Worm (Caenorhabditis elegans): ENCODE data around the gene F36G9.3.

DNA sequence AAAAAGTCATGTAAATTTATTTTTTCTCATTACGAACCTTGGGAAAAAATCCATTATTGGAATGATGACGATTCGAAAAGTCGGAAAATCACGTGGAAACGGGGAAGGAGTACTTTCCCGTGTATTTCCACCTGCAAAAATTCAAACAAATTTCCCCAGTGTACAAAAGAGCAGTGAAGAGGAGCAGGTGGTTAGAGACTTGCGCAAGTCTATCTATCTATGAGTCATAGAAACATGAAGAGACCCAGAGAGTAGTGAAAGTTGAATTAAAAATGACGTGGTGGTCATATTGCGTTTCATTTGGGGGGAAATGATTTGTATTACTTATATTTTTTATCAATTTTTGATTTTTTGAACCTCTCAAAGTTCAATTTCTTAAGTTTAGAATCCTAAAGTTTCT is 43.2 kb downstream of the F36G9.3 start, which contains the start of gene nhr-50:
- TF ChIP-seq F55B11.4 (tag; optimal IDR thresholded peaks at IDR 0.05; ENCODE audit: borderline replicate concordance, insufficient read depth) (no peak), hsf-1 (GFP tag; IDR thresholded peaks at IDR 0.05) (no peak), lin-35 (GFP tag; optimal IDR thresholded peaks at IDR 0.05) (no peak), ceh-79 (tag; optimal IDR thresholded peaks at IDR 0.05) (no peak), madf-3 (GFP tag; IDR thresholded peaks at IDR 0.05) (no peak), unc-130 (GFP tag; optimal IDR thresholded peaks at IDR 0.05) (no peak), tbp1 (GFP tag; optimal IDR thresholded peaks at IDR 0.05) (no peak), F33H1.4 (GFP tag; IDR thresholded peaks at IDR 0.05) (no peak), pha-4 (tag; optimal IDR thresholded peaks at IDR 0.05) (no peak), ztf-22 (GFP tag; optimal IDR thresholded peaks at IDR 0.05) (no peak)
